Worm (Caenorhabditis elegans): Measurements from ENCODE around the gene pes-9.

ce11 chrV:14546569-14546968 is 50.3 kb downstream of the pes-9 start, which contains the start of gene C53A5.13:
- TF ChIP-seq ztf-29 (GFP tag; IDR thresholded peaks at IDR 0.05) (no peak), ztf-23 (GFP tag; IDR thresholded peaks at IDR 0.05) (no peak), tab-1 (GFP tag; IDR thresholded peaks at IDR 0.05) (no peak), klf-2 (GFP tag; conservative IDR thresholded peaks at IDR 0.05) (no peak), flt-1 (GFP tag; IDR thresholded peaks at IDR 0.05) (no peak)
